Fruit fly (Drosophila melanogaster) whole organism, embryonic: ENCODE data around the gene Obp99a.

Experiments
- ATbp ChIP-seq: fragments of 200-800 bp; sonication (Bioruptor generic); optimal IDR thresholded peaks from 2 replicates; lab custom pipeline; 2017; ENCODE audit warnings: missing biosample characterization, mild to moderate bottlenecking, missing genetic modification characterization, missing genetic modification reagents
- Abd-B ChIP-seq: fragments of 200-800 bp; sonication (Bioruptor generic); optimal IDR thresholded peaks from 2 replicates; lab custom pipeline; 2018; ENCODE audit warnings: missing biosample characterization, mild to moderate bottlenecking, missing genetic modification characterization, moderate library complexity
- Atf-2 ChIP-seq: fragments of 200-800 bp; sonication (Bioruptor generic); optimal IDR thresholded peaks from 2 replicates; lab custom pipeline; 2016; ENCODE audit warnings: missing biosample characterization, missing genetic modification characterization
- Blimp-1 ChIP-seq: fragments of 200-800 bp; sonication (Bioruptor generic); optimal IDR thresholded peaks from 3 replicates; lab custom pipeline; 2018; ENCODE audit warnings: missing biosample characterization, missing genetic modification characterization, mild to moderate bottlenecking, moderate library complexity, missing genetic modification reagents
- CG10366 ChIP-seq: fragments of 200-800 bp; sonication (Bioruptor generic); IDR thresholded peaks from 2 replicates; pipeline ENCODE4 v1.3.6; 2022; ENCODE audit warnings: missing biosample characterization, missing genetic modification characterization
- CG11696 ChIP-seq: fragments of 200-800 bp; sonication (Bioruptor generic); IDR thresholded peaks from 2 replicates; pipeline ENCODE4 v1.3.6; 2022; ENCODE audit warnings: missing biosample characterization, missing genetic modification characterization
- CG11723 ChIP-seq: fragments of 200-800 bp; sonication (Bioruptor generic); optimal IDR thresholded peaks from 2 replicates; lab custom pipeline; 2017; ENCODE audit warnings: missing biosample characterization, mild to moderate bottlenecking, missing genetic modification characterization
- CG12391 ChIP-seq: fragments of 200-800 bp; sonication (Bioruptor generic); optimal IDR thresholded peaks from 3 replicates; lab custom pipeline; 2018; ENCODE audit warnings: missing biosample characterization, mild to moderate bottlenecking, missing genetic modification characterization, moderate library complexity
- CG14667 ChIP-seq: fragments of 200-800 bp; sonication (Bioruptor generic); IDR thresholded peaks from 2 replicates; pipeline ENCODE4 v1.3.6; 2022; ENCODE audit warnings: missing biosample characterization, missing genetic modification characterization
- CG14860 ChIP-seq: fragments of 200-800 bp; sonication (Bioruptor generic); IDR thresholded peaks from 3 replicates; pipeline ENCODE4 v1.3.6; 2022; ENCODE audit warnings: missing biosample characterization, missing genetic modification characterization; ENCODE audit not compliant: partially characterized antibody
- CG15269 ChIP-seq: fragments of 200-800 bp; sonication (Bioruptor generic); optimal IDR thresholded peaks from 2 replicates; lab custom pipeline; 2018; ENCODE audit warnings: missing biosample characterization, mild to moderate bottlenecking, missing genetic modification characterization, moderate library complexity
- CG15601 ChIP-seq: fragments of 200-800 bp; sonication (Bioruptor generic); optimal IDR thresholded peaks from 3 replicates; lab custom pipeline; 2019; ENCODE audit warnings: missing biosample characterization, mild to moderate bottlenecking, missing genetic modification characterization, moderate library complexity
- CG1602 ChIP-seq: fragments of 200-800 bp; sonication (Bioruptor generic); optimal IDR thresholded peaks from 3 replicates; lab custom pipeline; 2016; ENCODE audit warnings: missing biosample characterization, missing genetic modification characterization
- CG1603 ChIP-seq: fragments of 200-800 bp; sonication (Bioruptor generic); optimal IDR thresholded peaks from 2 replicates; lab custom pipeline; 2019; ENCODE audit warnings: missing biosample characterization, mild to moderate bottlenecking, missing genetic modification characterization, moderate library complexity
- CG17359 ChIP-seq: fragments of 200-800 bp; sonication (Bioruptor generic); optimal IDR thresholded peaks from 3 replicates; lab custom pipeline; 2018; ENCODE audit warnings: missing biosample characterization, mild to moderate bottlenecking, missing genetic modification characterization, moderate library complexity
- CG17361 ChIP-seq: fragments of 200-800 bp; sonication (Bioruptor generic); IDR thresholded peaks from 3 replicates; pipeline ENCODE4 v1.3.6; 2022; ENCODE audit warnings: missing biosample characterization, missing genetic modification characterization
- CG17829 ChIP-seq: fragments of 200-800 bp; optimal IDR thresholded peaks from 2 replicates; lab custom pipeline; 2019; ENCODE audit warnings: missing biosample characterization, mild to moderate bottlenecking, missing genetic modification characterization, moderate library complexity
- CG17912 ChIP-seq: fragments of 200-800 bp; sonication (Bioruptor generic); optimal IDR thresholded peaks from 2 replicates; lab custom pipeline; 2018; ENCODE audit warnings: missing biosample characterization, mild to moderate bottlenecking, missing genetic modification characterization
- CG18262 ChIP-seq: fragments of 200-800 bp; optimal IDR thresholded peaks from 3 replicates; lab custom pipeline; 2019; ENCODE audit warnings: missing biosample characterization, mild to moderate bottlenecking, missing genetic modification characterization, moderate library complexity
- CG18599 ChIP-seq: fragments of 200-800 bp; sonication (Bioruptor generic); optimal IDR thresholded peaks from 3 replicates; lab custom pipeline; 2017; ENCODE audit warnings: missing biosample characterization, missing genetic modification characterization, mild to moderate bottlenecking, moderate library complexity, missing genetic modification reagents
- CG2678 ChIP-seq: fragments of 200-800 bp; sonication (Bioruptor generic); optimal IDR thresholded peaks from 3 replicates; lab custom pipeline; 2019; ENCODE audit warnings: missing biosample characterization, mild to moderate bottlenecking, missing genetic modification characterization, moderate library complexity
- CG33213 ChIP-seq: fragments of 200-800 bp; sonication (Bioruptor generic); optimal IDR thresholded peaks from 3 replicates; lab custom pipeline; 2016; ENCODE audit warnings: missing biosample characterization, missing genetic modification characterization
- CG5180 ChIP-seq: fragments of 200-800 bp; sonication (Bioruptor generic); optimal IDR thresholded peaks from 3 replicates; lab custom pipeline; 2017; ENCODE audit warnings: missing biosample characterization, missing genetic modification characterization, mild to moderate bottlenecking, moderate library complexity, missing genetic modification reagents
- CG5953 ChIP-seq: fragments of 200-800 bp; sonication (Bioruptor generic); IDR thresholded peaks from 2 replicates; pipeline ENCODE4 v1.3.6; 2022; ENCODE audit warnings: missing biosample characterization, missing genetic modification characterization
- CG6813 ChIP-seq: fragments of 200-800 bp; sonication (Bioruptor generic); optimal IDR thresholded peaks from 2 replicates; lab custom pipeline; 2017; ENCODE audit warnings: missing biosample characterization, missing genetic modification characterization, mild to moderate bottlenecking, moderate library complexity, missing genetic modification reagents
- CG7745 ChIP-seq: fragments of 200-800 bp; sonication (Bioruptor generic); optimal IDR thresholded peaks from 2 replicates; lab custom pipeline; 2018; ENCODE audit warnings: missing biosample characterization, mild to moderate bottlenecking, missing genetic modification characterization, moderate library complexity
- CG7839 ChIP-seq: fragments of 200-800 bp; sonication (Bioruptor generic); optimal IDR thresholded peaks from 3 replicates; lab custom pipeline; 2018; ENCODE audit warnings: missing biosample characterization, mild to moderate bottlenecking, missing genetic modification characterization, moderate library complexity
- CTCF ChIP-seq: fragments of 200-800 bp; sonication (Bioruptor generic); optimal IDR thresholded peaks from 2 replicates; lab custom pipeline; 2017; ENCODE audit warnings: missing biosample characterization, mild to moderate bottlenecking, missing genetic modification characterization, moderate library complexity
- Chrac-16 ChIP-seq: fragments of 200-800 bp; sonication (Bioruptor generic); optimal IDR thresholded peaks from 3 replicates; lab custom pipeline; 2016; ENCODE audit warnings: missing biosample characterization, missing genetic modification characterization
- CoRest ChIP-seq: fragments of 200-800 bp; sonication (Bioruptor generic); optimal IDR thresholded peaks from 3 replicates; lab custom pipeline; 2018; ENCODE audit warnings: missing biosample characterization, mild to moderate bottlenecking, missing genetic modification characterization, moderate library complexity
- Dek ChIP-seq: fragments of 200-800 bp; sonication (Bioruptor generic); optimal IDR thresholded peaks from 3 replicates; lab custom pipeline; 2019; ENCODE audit warnings: missing biosample characterization, mild to moderate bottlenecking, missing genetic modification characterization, moderate library complexity
- Doc2 ChIP-seq: fragments of 200-800 bp; sonication (Bioruptor generic); IDR thresholded peaks from 2 replicates; pipeline ENCODE4 v1.3.6; 2022; ENCODE audit warnings: missing biosample characterization, missing genetic modification characterization
- Hr3 ChIP-seq: fragments of 200-800 bp; sonication (Bioruptor generic); optimal IDR thresholded peaks from 3 replicates; lab custom pipeline; 2016; ENCODE audit warnings: missing biosample characterization, missing genetic modification characterization
- Hr39 ChIP-seq: fragments of >200 bp; optimal IDR thresholded peaks from 2 replicates; lab custom pipeline; 2017
- Hr51 ChIP-seq, 2 experiments: fragments of 200-800 bp; sonication (Bioruptor generic); optimal IDR thresholded peaks; 2 replicates in 1 of 2; 3 replicates in 1 of 2; lab custom pipeline; 2016 to 2018; ENCODE audit warnings: missing biosample characterization in 2 of 2, missing genetic modification characterization in 2 of 2, mild to moderate bottlenecking in 1 of 2, moderate library complexity in 1 of 2
- Spps ChIP-seq: fragments of 200-800 bp; sonication (Bioruptor generic); optimal IDR thresholded peaks from 2 replicates; lab custom pipeline; 2018; ENCODE audit warnings: missing biosample characterization, mild to moderate bottlenecking, missing genetic modification characterization
- Sry-β ChIP-seq: fragments of 200-800 bp; sonication (Bioruptor generic); optimal IDR thresholded peaks from 2 replicates; lab custom pipeline; 2018; ENCODE audit warnings: missing biosample characterization, mild to moderate bottlenecking, missing genetic modification characterization, moderate library complexity
- Ssrp ChIP-seq: fragments of 200-800 bp; sonication (Bioruptor generic); optimal IDR thresholded peaks from 2 replicates; lab custom pipeline; 2018; ENCODE audit warnings: missing biosample characterization, mild to moderate bottlenecking, missing genetic modification characterization, moderate library complexity
- az2 ChIP-seq: fragments of 200-800 bp; sonication (Bioruptor generic); optimal IDR thresholded peaks from 3 replicates; lab custom pipeline; 2016; ENCODE audit warnings: missing biosample characterization, missing genetic modification characterization
- cad ChIP-seq: fragments of >200 bp; optimal IDR thresholded peaks from 2 replicates; lab custom pipeline; 2017; ENCODE audit warnings: missing biosample characterization, missing genetic modification characterization
- croc ChIP-seq: fragments of 200-800 bp; sonication (Bioruptor generic); conservative IDR thresholded peaks from 3 replicates; pipeline ENCODE4 v1.3.6; 2022; ENCODE audit warnings: missing biosample characterization, missing genetic modification characterization
- dmrt11E ChIP-seq: fragments of 200-800 bp; sonication (Bioruptor generic); optimal IDR thresholded peaks from 3 replicates; lab custom pipeline; 2018; ENCODE audit warnings: missing biosample characterization, mild to moderate bottlenecking, missing genetic modification characterization, moderate library complexity
- esg ChIP-seq: fragments of 200-800 bp; sonication (Bioruptor generic); conservative IDR thresholded peaks from 2 replicates; pipeline ENCODE4 v1.3.6; 2022; ENCODE audit warnings: missing biosample characterization, missing genetic modification characterization
- lola ChIP-seq, 3 experiments: fragments of >200 bp in 2 of 3; fragments of 200-800 bp in 1 of 3; sonication (Bioruptor generic) in 1 of 3; optimal IDR thresholded peaks; 2 replicates each; lab custom pipeline; 2017 to 2019; ENCODE audit warnings: missing biosample characterization in 3 of 3, missing genetic modification characterization in 3 of 3, mild to moderate bottlenecking in 1 of 3, moderate library complexity in 1 of 3
- nerfin-2 ChIP-seq: fragments of 200-800 bp; sonication (Bioruptor generic); IDR thresholded peaks from 2 replicates; pipeline ENCODE4 v1.3.6; 2022; ENCODE audit warnings: missing biosample characterization, missing genetic modification characterization; ENCODE audit not compliant: partially characterized antibody
- phol ChIP-seq: fragments of 200-800 bp; sonication (Bioruptor generic); optimal IDR thresholded peaks from 3 replicates; lab custom pipeline; 2018; ENCODE audit warnings: missing biosample characterization, mild to moderate bottlenecking, missing genetic modification characterization, moderate library complexity
- ranshi ChIP-seq: fragments of 200-800 bp; sonication (Bioruptor generic); IDR thresholded peaks from 2 replicates; pipeline ENCODE4 v1.3.6; 2022; ENCODE audit warnings: missing biosample characterization, missing genetic modification characterization
- sc ChIP-seq, 3 experiments: fragments of >200 bp in 2 of 3; fragments of 200-800 bp in 1 of 3; sonication (Bioruptor generic) in 1 of 3; optimal IDR thresholded peaks; 2 replicates in 2 of 3; 3 replicates in 1 of 3; lab custom pipeline; 2017; ENCODE audit warnings: mild to moderate bottlenecking in 1 of 3, missing biosample characterization in 1 of 3, missing genetic modification characterization in 1 of 3, missing genetic modification reagents in 1 of 3
- tgo ChIP-seq: fragments of 200-800 bp; sonication (Bioruptor generic); IDR thresholded peaks from 3 replicates; pipeline ENCODE4 v1.3.6; 2022; ENCODE audit warnings: missing biosample characterization, missing genetic modification characterization

Obp99a gene

dm6 chr3R:29690539-29690852 is 19.0 kb downstream of the Obp99a start (continued):
- TF ChIP-seq cad (GFP tag; lab: Kevin White, UChicago) (no peak), CG11723 (GFP tag; lab: Kevin White, UChicago) (peak; percentile 0), Hr51 (GFP tag; optimal IDR thresholded peaks at IDR 0.05; lab: Kevin White, UChicago) (peak in 1 of 2 experiments; percentile 55), CG14860 (GFP tag; lab: Robert Waterston, UW) (no peak), Dek (tag; lab: Kevin White, UChicago) (peak; percentile 14), Blimp-1 (peak; percentile 67), Chrac-16 (GFP tag; lab: Kevin White, UChicago) (peak; percentile 0), CG10366 (GFP tag; lab: Robert Waterston, UW) (peak; percentile 22; the same call in 1 of the 2 replicates), CG2678 (tag; lab: Kevin White, UChicago) (peak; percentile 62), CG15269 (tag; lab: Kevin White, UChicago) (peak; percentile 37), Spps (tag; lab: Kevin White, UChicago) (peak; percentile 36), CG17361 (GFP tag; lab: Robert Waterston, UW) (0 out of 3 replicates have a peak, but pooled peaks have one; percentile 25), ranshi (GFP tag; lab: Robert Waterston, UW) (0 out of 2 replicates have a peak, but pooled peaks have one; percentile 34), CG1603 (peak; percentile 71), CG17912 (GFP tag; lab: Kevin White, UChicago) (no peak), CG11696 (GFP tag; lab: Robert Waterston, UW) (no peak), Sry-β (GFP tag; lab: Kevin White, UChicago) (no peak), croc (GFP tag; lab: Robert Waterston, UW) (peak; percentile 41; the same call in 1 of the 3 replicates), tgo (GFP tag; lab: Robert Waterston, UW) (peak; percentile 19; the same call in 1 of the 3 replicates), CG12391 (peak; percentile 61), nerfin-2 (GFP tag; lab: Robert Waterston, UW) (no peak), CG5953 (GFP tag; lab: Robert Waterston, UW) (no peak), az2 (GFP tag; lab: Kevin White, UChicago) (peak; percentile 41), phol (tag; lab: Kevin White, UChicago) (peak; percentile 61), CG5180 (GFP tag; lab: Kevin White, UChicago) (no peak), dmrt11E (tag; lab: Kevin White, UChicago) (peak; percentile 61), CG17829 (tag; lab: Kevin White, UChicago) (peak; percentile 41), CG17359 (tag; lab: Kevin White, UChicago) (peak; percentile 61), CG14667 (0 out of 2 replicates have a peak, but pooled peaks have one; percentile 16), Hr3 (peak; percentile 34), lola (GFP tag; optimal IDR thresholded peaks at IDR 0.05; lab: Kevin White, UChicago) (peak in 1 of 3 experiments; percentile 56), CG7745 (tag; lab: Kevin White, UChicago) (no peak), CG6813 (GFP tag; lab: Kevin White, UChicago) (peak; percentile 25), CG1602 (peak; percentile 26), Hr39 (lab: Kevin White, UChicago) (no peak), Doc2 (GFP tag; lab: Robert Waterston, UW) (no peak), sc (optimal IDR thresholded peaks at IDR 0.05; lab: Kevin White, UChicago) (no peak), sc (GFP tag; optimal IDR thresholded peaks at IDR 0.05; lab: Kevin White, UChicago) (no peak), CG33213 (GFP tag; lab: Kevin White, UChicago) (no peak), Abd-B (GFP tag; lab: Kevin White, UChicago) (peak; percentile 51), ATbp (GFP tag; lab: Kevin White, UChicago) (peak; percentile 33), CG7839 (peak; percentile 58), Atf-2 (GFP tag; lab: Kevin White, UChicago) (peak; percentile 12), Ssrp (peak; percentile 53), CG18599 (GFP tag; lab: Kevin White, UChicago) (peak; percentile 22), CTCF (no peak), CG15601 (tag; lab: Kevin White, UChicago) (peak; percentile 8), CoRest (peak; percentile 48), esg (0 out of 2 replicates have a peak, but pooled peaks have one; percentile 38), CG18262 (tag; lab: Kevin White, UChicago) (peak; percentile 56)
